Fruit fly (Drosophila melanogaster) whole organism, embryonic: ENCODE results near the gene CG10962.
A peak's percentile ranks its signal among the peaks of the same experiment; 100 is the strongest.

Source experiments
- ATbp ChIP-seq: fragments of 200-800 bp; sonication (Bioruptor generic); optimal IDR thresholded peaks from 2 replicates; lab custom pipeline; 2017; ENCODE audit warnings: missing biosample characterization, mild to moderate bottlenecking, missing genetic modification characterization, missing genetic modification reagents
- Atf3 ChIP-seq: fragments of 200-800 bp; sonication (Bioruptor generic); optimal IDR thresholded peaks from 3 replicates; lab custom pipeline; 2016; ENCODE audit warnings: missing biosample characterization, missing genetic modification characterization
- Blimp-1 ChIP-seq: fragments of 200-800 bp; sonication (Bioruptor generic); optimal IDR thresholded peaks from 3 replicates; lab custom pipeline; 2018; ENCODE audit warnings: missing biosample characterization, missing genetic modification characterization, mild to moderate bottlenecking, moderate library complexity, missing genetic modification reagents
- CG10979 ChIP-seq: fragments of 200-800 bp; sonication (Bioruptor generic); optimal IDR thresholded peaks from 2 replicates; lab custom pipeline; 2018; ENCODE audit warnings: missing biosample characterization, mild to moderate bottlenecking, missing genetic modification characterization, moderate library complexity
- CG14860 ChIP-seq: fragments of 200-800 bp; sonication (Bioruptor generic); IDR thresholded peaks from 3 replicates; pipeline ENCODE4 v1.3.6; 2022; ENCODE audit warnings: missing biosample characterization, missing genetic modification characterization; ENCODE audit not compliant: partially characterized antibody
- CG17802 ChIP-seq: fragments of 200-800 bp; sonication (Bioruptor generic); optimal IDR thresholded peaks from 2 replicates; lab custom pipeline; 2018; ENCODE audit warnings: missing biosample characterization, mild to moderate bottlenecking, missing genetic modification characterization, moderate library complexity
- CG33557 ChIP-seq: fragments of 200-800 bp; sonication (Bioruptor generic); optimal IDR thresholded peaks from 2 replicates; lab custom pipeline; 2019; ENCODE audit warnings: missing biosample characterization, mild to moderate bottlenecking, missing genetic modification characterization, moderate library complexity
- CG4360 ChIP-seq: fragments of 200-800 bp; sonication (Bioruptor generic); IDR thresholded peaks from 2 replicates; pipeline ENCODE4 v1.3.6; 2022; ENCODE audit warnings: missing biosample characterization, missing genetic modification characterization
- CG6689 ChIP-seq: fragments of 200-800 bp; sonication (Bioruptor generic); IDR thresholded peaks from 2 replicates; pipeline ENCODE4 v1.3.6; 2022; ENCODE audit warnings: missing biosample characterization, missing genetic modification characterization
- CG6765 ChIP-seq: fragments of 200-800 bp; sonication (Bioruptor generic); optimal IDR thresholded peaks from 3 replicates; lab custom pipeline; 2017; ENCODE audit warnings: missing biosample characterization, mild to moderate bottlenecking, missing genetic modification characterization
- CG7271 ChIP-seq: fragments of 200-800 bp; sonication (Bioruptor generic); optimal IDR thresholded peaks from 2 replicates; lab custom pipeline; 2018; ENCODE audit warnings: missing biosample characterization, mild to moderate bottlenecking, missing genetic modification characterization, moderate library complexity
- CG7372 ChIP-seq: fragments of 200-800 bp; sonication (Bioruptor generic); IDR thresholded peaks from 2 replicates; pipeline ENCODE4 v1.3.6; 2022; ENCODE audit warnings: missing biosample characterization, missing genetic modification characterization
- CG8765 ChIP-seq: fragments of 200-800 bp; sonication (Bioruptor generic); IDR thresholded peaks from 2 replicates; pipeline ENCODE4 v1.3.6; 2022; ENCODE audit warnings: missing biosample characterization, missing genetic modification characterization
- CG9727 ChIP-seq: fragments of 200-800 bp; sonication (Bioruptor generic); optimal IDR thresholded peaks from 3 replicates; lab custom pipeline; 2017; ENCODE audit warnings: missing biosample characterization, mild to moderate bottlenecking, missing genetic modification characterization
- CrebB ChIP-seq: fragments of 200-800 bp; sonication (Bioruptor generic); optimal IDR thresholded peaks from 3 replicates; lab custom pipeline; 2018; ENCODE audit warnings: missing biosample characterization, mild to moderate bottlenecking, missing genetic modification characterization
- D ChIP-seq, 2 experiments: fragments of 200-800 bp in 1 of 2; fragments of >200 bp in 1 of 2; sonication (Bioruptor generic) in 1 of 2; optimal IDR thresholded peaks; 2 replicates in 1 of 2; 3 replicates in 1 of 2; lab custom pipeline; 2017; ENCODE audit warnings: mild to moderate bottlenecking in 1 of 2, missing biosample characterization in 1 of 2, missing genetic modification characterization in 1 of 2, missing genetic modification reagents in 1 of 2
- Doc3 ChIP-seq: fragments of 200-800 bp; sonication (Bioruptor generic); IDR thresholded peaks from 3 replicates; pipeline ENCODE4 v1.3.6; 2022; ENCODE audit warnings: missing biosample characterization, missing genetic modification characterization; ENCODE audit not compliant: partially characterized antibody
- Ets65A ChIP-seq: fragments of 200-800 bp; sonication (Bioruptor generic); peaks from one replicate; lab custom pipeline; 2016; ENCODE audit warnings: missing biosample characterization, missing genetic modification characterization
- Gug ChIP-seq: fragments of 200-800 bp; sonication (Bioruptor generic); IDR thresholded peaks from 4 replicates; pipeline ENCODE4 v1.3.6; 2022; ENCODE audit warnings: missing biosample characterization, missing genetic modification characterization
- Hmx ChIP-seq: fragments of 200-800 bp; sonication (Bioruptor generic); optimal IDR thresholded peaks from 2 replicates; lab custom pipeline; 2016; ENCODE audit warnings: missing biosample characterization, missing genetic modification characterization
- Lim3 ChIP-seq: fragments of 200-800 bp; sonication (Bioruptor generic); IDR thresholded peaks from 2 replicates; pipeline ENCODE4 v1.3.6; 2022; ENCODE audit warnings: missing biosample characterization, missing genetic modification characterization
- Sry-δ ChIP-seq: fragments of 200-800 bp; sonication (Bioruptor generic); optimal IDR thresholded peaks from 2 replicates; lab custom pipeline; 2016; ENCODE audit warnings: missing biosample characterization, missing genetic modification characterization
- bowl ChIP-seq: fragments of 200-800 bp; sonication (Bioruptor generic); IDR thresholded peaks from 2 replicates; pipeline ENCODE4 v1.3.6; 2022; ENCODE audit warnings: missing biosample characterization, missing genetic modification characterization
- cg ChIP-seq: fragments of 200-800 bp; sonication (Bioruptor generic); optimal IDR thresholded peaks from 3 replicates; lab custom pipeline; 2019; ENCODE audit warnings: missing biosample characterization, mild to moderate bottlenecking, missing genetic modification characterization, moderate library complexity
- da ChIP-seq: fragments of 200-800 bp; sonication (Bioruptor generic); optimal IDR thresholded peaks from 2 replicates; lab custom pipeline; 2016; ENCODE audit warnings: missing biosample characterization, missing genetic modification characterization
- dmrt11E ChIP-seq: fragments of 200-800 bp; sonication (Bioruptor generic); optimal IDR thresholded peaks from 3 replicates; lab custom pipeline; 2018; ENCODE audit warnings: missing biosample characterization, mild to moderate bottlenecking, missing genetic modification characterization, moderate library complexity
- exex ChIP-seq: fragments of 200-800 bp; sonication (Bioruptor generic); optimal IDR thresholded peaks from 4 replicates; lab custom pipeline; 2018; ENCODE audit warnings: missing biosample characterization, mild to moderate bottlenecking, missing genetic modification characterization, moderate library complexity
- fd102C ChIP-seq: fragments of 200-800 bp; sonication (Bioruptor generic); optimal IDR thresholded peaks from 2 replicates; lab custom pipeline; 2018; ENCODE audit warnings: missing biosample characterization, mild to moderate bottlenecking, missing genetic modification characterization, moderate library complexity
- gt ChIP-seq: fragments of 200-800 bp; sonication (Bioruptor generic); IDR thresholded peaks from 2 replicates; pipeline ENCODE4 v1.3.6; 2022; ENCODE audit warnings: missing biosample characterization, missing genetic modification characterization
- kni ChIP-seq: fragments of 200-800 bp; sonication (Bioruptor generic); optimal IDR thresholded peaks from 3 replicates; lab custom pipeline; 2017; ENCODE audit warnings: mild to moderate bottlenecking, missing biosample characterization, missing genetic modification reagents, missing genetic modification characterization
- lbe ChIP-seq: fragments of 200-800 bp; sonication (Bioruptor generic); optimal IDR thresholded peaks from 2 replicates; lab custom pipeline; 2016; ENCODE audit warnings: missing biosample characterization, mild to moderate bottlenecking, missing genetic modification characterization
- lola ChIP-seq, 3 experiments: fragments of >200 bp in 2 of 3; fragments of 200-800 bp in 1 of 3; sonication (Bioruptor generic) in 1 of 3; optimal IDR thresholded peaks; 2 replicates each; lab custom pipeline; 2017 to 2019; ENCODE audit warnings: missing biosample characterization in 3 of 3, missing genetic modification characterization in 3 of 3, mild to moderate bottlenecking in 1 of 3, moderate library complexity in 1 of 3
- luna ChIP-seq: fragments of 200-800 bp; sonication (Bioruptor generic); optimal IDR thresholded peaks from 2 replicates; lab custom pipeline; 2016; ENCODE audit warnings: missing biosample characterization, missing genetic modification characterization
- pfk ChIP-seq: fragments of 200-800 bp; sonication (Bioruptor generic); optimal IDR thresholded peaks from 2 replicates; lab custom pipeline; 2018; ENCODE audit warnings: missing biosample characterization, mild to moderate bottlenecking, missing genetic modification characterization, moderate library complexity
- phol ChIP-seq: fragments of 200-800 bp; sonication (Bioruptor generic); optimal IDR thresholded peaks from 3 replicates; lab custom pipeline; 2018; ENCODE audit warnings: missing biosample characterization, mild to moderate bottlenecking, missing genetic modification characterization, moderate library complexity
- prd ChIP-seq, 3 experiments: fragments of >200 bp in 2 of 3; fragments of 200-800 bp in 1 of 3; sonication (Bioruptor generic) in 1 of 3; optimal IDR thresholded peaks in 2 of 3; IDR thresholded peaks in 1 of 3; 2 replicates in 2 of 3; 3 replicates in 1 of 3; pipeline versions ENCODE4 v1.3.6 to Lab custom; 2017 to 2022; ENCODE audit warnings: missing biosample characterization in 1 of 3, missing genetic modification characterization in 1 of 3
- psq ChIP-seq: fragments of 200-800 bp; sonication (Bioruptor generic); optimal IDR thresholded peaks from 2 replicates; lab custom pipeline; 2017; ENCODE audit warnings: missing biosample characterization, missing genetic modification characterization
- salm ChIP-seq: fragments of 200-800 bp; sonication (Bioruptor generic); optimal IDR thresholded peaks from 2 replicates; lab custom pipeline; 2018; ENCODE audit warnings: missing biosample characterization, mild to moderate bottlenecking, missing genetic modification characterization
- sens ChIP-seq: fragments of 200-800 bp; sonication (Bioruptor generic); peaks from one replicate; lab custom pipeline; 2016; ENCODE audit warnings: missing biosample characterization, missing genetic modification characterization
- seq ChIP-seq: fragments of 200-800 bp; sonication (Bioruptor generic); IDR thresholded peaks from 2 replicates; pipeline ENCODE4 v1.3.6; 2022; ENCODE audit warnings: missing biosample characterization, missing genetic modification characterization
- sr ChIP-seq: fragments of 200-800 bp; sonication (Bioruptor generic); IDR thresholded peaks from 3 replicates; pipeline ENCODE4 v1.3.6; 2022; ENCODE audit warnings: missing biosample characterization, missing genetic modification characterization
- stc ChIP-seq: fragments of 200-800 bp; sonication (Bioruptor generic); IDR thresholded peaks from 2 replicates; pipeline ENCODE4 v1.3.6; 2022; ENCODE audit warnings: missing biosample characterization, missing genetic modification characterization
- stwl ChIP-seq: fragments of 200-800 bp; sonication (Bioruptor generic); optimal IDR thresholded peaks from 3 replicates; lab custom pipeline; 2018; ENCODE audit warnings: missing biosample characterization, mild to moderate bottlenecking, missing genetic modification characterization, moderate library complexity
- toy ChIP-seq: fragments of 200-800 bp; sonication (Bioruptor generic); IDR thresholded peaks from 2 replicates; pipeline ENCODE4 v1.3.6; 2022; ENCODE audit warnings: missing biosample characterization, missing genetic modification characterization
- vfl ChIP-seq: fragments of 200-800 bp; sonication (Bioruptor generic); optimal IDR thresholded peaks from 2 replicates; lab custom pipeline; 2016; ENCODE audit warnings: missing biosample characterization, missing genetic modification characterization
- wor ChIP-seq: fragments of 200-800 bp; sonication (Bioruptor generic); IDR thresholded peaks from 2 replicates; pipeline ENCODE4 v1.3.6; 2022; ENCODE audit warnings: missing biosample characterization, missing genetic modification characterization

The CG10962 gene

DNA sequence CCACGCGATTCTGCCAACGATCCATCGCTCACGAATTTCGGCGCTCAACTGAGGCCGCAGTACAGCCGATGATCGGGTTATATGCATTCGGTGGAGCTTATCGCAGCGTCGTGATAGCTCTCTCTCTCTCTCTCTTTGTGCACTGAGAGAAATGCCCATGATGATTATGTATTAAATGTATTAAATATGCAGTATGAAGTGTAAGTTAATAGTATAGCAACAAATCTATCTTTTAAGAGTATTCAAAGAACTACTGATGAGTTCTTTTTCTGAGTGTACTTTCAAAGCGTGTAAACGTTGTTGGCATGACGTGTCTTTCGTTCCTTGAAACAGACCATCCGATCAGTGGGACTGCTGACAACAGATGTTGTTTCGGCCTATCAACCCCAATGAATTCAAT lies at the start of gene CG10962 (continued):
- TF ChIP-seq Sry-δ (GFP tag; lab: Kevin White, UChicago) (no peak), ATbp (GFP tag; lab: Kevin White, UChicago) (peak; percentile 57), CrebB (tag; lab: Kevin White, UChicago) (peak; percentile 34), da (no peak), gt (no peak), bowl (GFP tag; lab: Robert Waterston, UW) (no peak), Lim3 (GFP tag; lab: Robert Waterston, UW) (no peak), wor (peak; percentile 42), salm (no peak), lbe (GFP tag; lab: Kevin White, UChicago) (peak; percentile 69), Gug (GFP tag; lab: Robert Waterston, UW) (peak; percentile 57; the same call in 3 of the 4 replicates), Atf3 (peak; percentile 4), cg (GFP tag; lab: Kevin White, UChicago) (no peak), toy (no peak), sr (GFP tag; lab: Robert Waterston, UW) (no peak), D (optimal IDR thresholded peaks at IDR 0.05; lab: Kevin White, UChicago) (no peak), D (GFP tag; optimal IDR thresholded peaks at IDR 0.05; lab: Kevin White, UChicago) (peak; percentile 1), CG14860 (GFP tag; lab: Robert Waterston, UW) (no peak), Doc3 (GFP tag; lab: Robert Waterston, UW) (no peak), CG6765 (GFP tag; lab: Kevin White, UChicago) (no peak), psq (GFP tag; lab: Kevin White, UChicago) (no peak), stc (GFP tag; lab: Robert Waterston, UW) (peak; percentile 63), vfl (GFP tag; lab: Kevin White, UChicago) (no peak), CG6689 (GFP tag; lab: Robert Waterston, UW) (peak; percentile 75), prd (optimal IDR thresholded peaks at IDR 0.05; lab: Kevin White, UChicago) (no peak), prd (GFP tag; IDR thresholded peaks at IDR 0.05; lab: Robert Waterston, UW) (peak; percentile 67)
- TF ChIP-seq, all 482 proteins: peak for 262

DNA sequence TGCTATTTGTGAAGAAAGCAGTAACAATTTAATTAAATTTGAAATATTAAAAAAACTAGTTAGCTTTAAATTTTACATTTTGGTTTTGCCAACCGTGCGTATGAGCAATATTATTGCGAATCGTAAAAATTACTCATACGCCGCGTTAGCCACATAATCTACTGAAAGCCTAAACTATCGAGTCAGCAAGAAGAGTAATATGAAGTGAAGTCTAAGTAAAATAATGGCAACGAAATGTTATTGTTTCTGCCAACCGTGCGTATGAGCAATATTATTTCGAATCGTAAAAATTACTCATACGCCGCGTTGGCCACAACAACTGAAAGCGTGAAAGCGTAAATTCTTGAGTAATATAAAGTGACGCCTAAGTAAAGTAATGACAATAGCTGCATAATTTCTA lies 46.0 kb upstream of the CG10962 start:
- TF ChIP-seq dmrt11E (tag; lab: Kevin White, UChicago) (peak; percentile 17), luna (no peak), lola (GFP tag; optimal IDR thresholded peaks at IDR 0.05; lab: Kevin White, UChicago) (peak in 1 of 3 experiments; percentile 1), Hmx (no peak), CG9727 (GFP tag; lab: Kevin White, UChicago) (peak; percentile 7), fd102C (peak; percentile 38), Ets65A (GFP tag; lab: Kevin White, UChicago) (peak; percentile 52), CG7372 (GFP tag; lab: Robert Waterston, UW) (peak; percentile 91), pfk (no peak), CG10979 (tag; lab: Kevin White, UChicago) (peak; percentile 64)

DNA sequence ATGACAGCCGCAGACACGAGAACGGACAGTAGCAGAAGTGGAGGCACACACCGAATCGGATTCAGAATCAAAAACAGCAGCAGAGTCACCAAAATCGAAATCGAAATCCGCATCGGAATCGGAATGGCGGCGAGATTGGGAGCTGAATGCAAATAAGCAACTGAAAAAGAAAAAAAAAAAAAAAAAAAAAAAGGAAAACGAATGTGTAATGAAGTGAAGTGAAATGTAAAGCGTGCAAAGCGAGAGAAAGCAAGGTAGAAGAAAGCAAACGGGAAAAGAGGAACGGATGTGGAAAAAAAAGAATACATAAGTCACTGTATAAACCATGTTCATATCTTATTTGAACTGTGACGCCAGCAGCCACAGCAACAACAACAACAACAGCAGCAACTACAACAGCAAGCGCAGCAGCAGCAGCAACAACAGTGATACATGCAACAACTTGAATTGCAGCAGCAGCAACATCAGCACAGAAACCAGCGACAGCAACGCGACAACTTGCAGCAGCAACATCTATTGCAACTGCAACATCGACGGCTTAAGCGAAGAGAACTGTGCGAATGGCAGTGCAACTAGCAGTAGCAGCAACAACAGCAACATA lies 39.4 kb upstream of the CG10962 start:
- TF ChIP-seq sens (GFP tag; lab: Kevin White, UChicago): peak; percentile 28
- no peak for TF ChIP-seq kni (GFP tag; lab: Kevin White, UChicago)
- no peak for TF ChIP-seq stwl (tag; lab: Kevin White, UChicago)
- TF ChIP-seq CG7271: no peak
- no peak for TF ChIP-seq Blimp-1 (GFP tag; lab: Kevin White, UChicago)
- TF ChIP-seq CG33557 (GFP tag; lab: Kevin White, UChicago): no peak
- TF ChIP-seq exex (tag; lab: Kevin White, UChicago): no peak
- TF ChIP-seq CG4360: 0 out of 2 replicates have a peak, but pooled peaks have one; percentile 30
- no peak for TF ChIP-seq CG8765 (GFP tag; lab: Robert Waterston, UW)
- TF ChIP-seq phol (tag; lab: Kevin White, UChicago): no peak
- TF ChIP-seq CG17802: no peak
- TF ChIP-seq seq (GFP tag; lab: Robert Waterston, UW): no peak
